Worm (Caenorhabditis elegans) whole organism, midembryonic: ENCODE measurements around the gene F54H5.2.

Experiments
- T22C8.4 ChIP-seq: fragments of 200-800 bp; sonication (Bioruptor generic); IDR thresholded peaks from 2 replicates; pipeline ENCODE4 v1.3.6; 2022; ENCODE audit warnings: missing genetic modification characterization, missing compliant biosample characterization
- cog-1 ChIP-seq: sonication (generic microtip); optimal IDR thresholded peaks from 2 replicates; lab custom pipeline; 2016; ENCODE audit warnings: missing genetic modification characterization, missing compliant biosample characterization
- flt-1 ChIP-seq: fragments of 200-800 bp; sonication (Bioruptor generic); IDR thresholded peaks from 2 replicates; pipeline ENCODE4 v1.3.6; 2022; ENCODE audit warnings: missing genetic modification characterization, missing compliant biosample characterization
- klf-2 ChIP-seq: fragments of 200-800 bp; sonication (Bioruptor generic); conservative IDR thresholded peaks from 2 replicates; pipeline ENCODE4 v1.3.6; 2022; ENCODE audit warnings: missing genetic modification reagents, missing genetic modification characterization, missing compliant biosample characterization
- med-1 ChIP-seq: sonication (generic microtip); optimal IDR thresholded peaks from 2 replicates; lab custom pipeline; 2017; ENCODE audit warnings: missing genetic modification characterization, mild to moderate bottlenecking, missing compliant biosample characterization, antibody characterized with exemption, missing genetic modification reagents; ENCODE audit not compliant: insufficient read depth
- ref-1 ChIP-seq: fragments of 200-800 bp; sonication (Bioruptor generic); conservative IDR thresholded peaks from 2 replicates; pipeline ENCODE4 v1.3.6; 2022; ENCODE audit warnings: missing genetic modification reagents, missing genetic modification characterization, missing compliant biosample characterization
- tab-1 ChIP-seq: fragments of 200-800 bp; sonication (Bioruptor generic); IDR thresholded peaks from 2 replicates; pipeline ENCODE4 v1.3.6; 2022; ENCODE audit warnings: missing genetic modification characterization, missing compliant biosample characterization
- ztf-23 ChIP-seq: fragments of 200-800 bp; sonication (Bioruptor generic); IDR thresholded peaks from 2 replicates; pipeline ENCODE4 v1.3.6; 2022; ENCODE audit warnings: missing genetic modification reagents, missing genetic modification characterization, missing compliant biosample characterization
- ztf-29 ChIP-seq: fragments of 200-800 bp; sonication (Bioruptor generic); IDR thresholded peaks from 2 replicates; pipeline ENCODE4 v1.3.6; 2022; ENCODE audit warnings: missing genetic modification reagents, missing genetic modification characterization, missing compliant biosample characterization

Gene F54H5.2

ce11 chrII:6642180-6642579 lies 14.9 kb downstream of the F54H5.2 start:
- TF ChIP-seq flt-1 (GFP tag; lab: Robert Waterston, UW) (no peak), ztf-29 (no peak), tab-1 (GFP tag; lab: Robert Waterston, UW) (no peak), med-1 (GFP tag; lab: Kevin White, UChicago) (no peak), ztf-23 (no peak), klf-2 (GFP tag; lab: Robert Waterston, UW) (no peak), ref-1 (GFP tag; lab: Robert Waterston, UW) (no peak), cog-1 (no peak), T22C8.4 (GFP tag; lab: Robert Waterston, UW) (no peak)

DNA sequence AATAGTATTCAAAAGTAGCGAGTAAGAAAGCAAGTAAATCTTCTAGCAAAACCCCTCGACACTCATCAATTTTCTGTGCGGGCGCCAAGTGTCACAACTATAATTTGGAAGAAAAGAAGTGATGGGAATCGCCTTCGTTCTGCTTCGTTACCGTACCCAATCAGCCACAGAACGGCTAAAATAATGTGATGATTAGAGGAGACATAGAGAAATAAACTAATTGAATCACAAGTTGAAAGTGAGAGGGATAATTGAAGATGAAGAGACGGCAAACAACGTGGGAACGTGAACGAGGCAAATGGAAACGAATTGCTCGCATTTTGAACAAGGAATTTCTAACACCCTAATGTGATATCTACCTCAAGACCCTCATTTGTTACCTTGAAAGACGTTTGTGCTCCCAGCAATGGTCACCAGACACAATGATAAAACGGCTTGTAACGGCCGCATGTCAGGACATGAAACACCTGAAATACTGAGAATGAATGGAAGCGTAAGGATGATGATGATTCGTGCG lies 15.4 kb downstream of the F54H5.2 start, which contains the start of gene T19D12.6:
Gene T19D12.6, minus strand, starts transcription at position 467 of the 517 bp plus-strand sequence.
- TF ChIP-seq klf-2 (GFP tag; lab: Robert Waterston, UW) (no peak), flt-1 (GFP tag; lab: Robert Waterston, UW) (no peak)

DNA sequence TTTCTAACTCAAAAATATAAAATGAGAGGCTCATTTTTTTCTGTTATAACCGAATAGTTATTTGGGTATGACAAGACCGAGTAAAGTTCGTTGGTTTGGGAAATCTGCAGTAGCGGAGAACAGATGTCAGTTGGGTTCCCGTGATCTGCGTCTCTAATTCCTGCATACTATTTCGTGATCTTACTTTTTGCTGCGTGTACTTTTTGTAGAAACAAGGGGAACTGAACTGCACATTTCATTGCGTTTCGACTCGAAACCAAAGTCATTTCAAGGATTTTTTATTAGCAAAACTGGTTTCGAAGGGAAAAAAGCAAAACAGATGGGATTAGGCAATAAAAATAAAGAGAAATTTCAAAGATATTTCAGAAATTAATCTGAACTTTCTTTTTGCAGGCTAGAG lies 19.6 kb downstream of the F54H5.2 start:
- TF ChIP-seq flt-1 (GFP tag; lab: Robert Waterston, UW) (no peak), T22C8.4 (GFP tag; lab: Robert Waterston, UW) (no peak), med-1 (GFP tag; lab: Kevin White, UChicago) (no peak), ref-1 (GFP tag; lab: Robert Waterston, UW) (no peak), klf-2 (GFP tag; lab: Robert Waterston, UW) (no peak), cog-1 (no peak), ztf-23 (no peak), ztf-29 (no peak), tab-1 (GFP tag; lab: Robert Waterston, UW) (no peak)

- TF ChIP-seq ztf-23: no peak
- no peak for TF ChIP-seq tab-1 (GFP tag; lab: Robert Waterston, UW)
- no peak for TF ChIP-seq ztf-29
- no peak for TF ChIP-seq cog-1
- no peak for TF ChIP-seq flt-1 (GFP tag; lab: Robert Waterston, UW)
- TF ChIP-seq T22C8.4 (GFP tag; lab: Robert Waterston, UW): no peak
These were observed 21.7 kb downstream of the F54H5.2 start, which contains the start of gene oig-8 for ce11 chrII:6649026-6649425. TSS of gene oig-8 (minus strand) at chrII:6649126.

ce11 chrII:6651719-6652118 lies 24.4 kb downstream of the F54H5.2 start, which contains the start of gene sra-26:
TSS of gene sra-26 (minus strand) at chrII:6651819.
- no peak for TF ChIP-seq klf-2 (GFP tag; lab: Robert Waterston, UW)
- no peak for TF ChIP-seq ref-1 (GFP tag; lab: Robert Waterston, UW)
- TF ChIP-seq med-1 (GFP tag; lab: Kevin White, UChicago): no peak
- no peak for TF ChIP-seq T22C8.4 (GFP tag; lab: Robert Waterston, UW)
- TF ChIP-seq tab-1 (GFP tag; lab: Robert Waterston, UW): no peak
- no peak for TF ChIP-seq ztf-29
- TF ChIP-seq flt-1 (GFP tag; lab: Robert Waterston, UW): no peak
- no peak for TF ChIP-seq ztf-23
- no peak for TF ChIP-seq cog-1

ce11 chrII:6654284-6654683 lies 27.0 kb downstream of the F54H5.2 start, which contains the start of gene T19D12.9:
TSS of gene T19D12.9 (minus strand) at chrII:6654384.
- TF ChIP-seq flt-1 (GFP tag; lab: Robert Waterston, UW) (no peak), ztf-23 (no peak), med-1 (GFP tag; lab: Kevin White, UChicago) (no peak), ref-1 (GFP tag; lab: Robert Waterston, UW) (no peak), cog-1 (no peak), klf-2 (GFP tag; lab: Robert Waterston, UW) (no peak), tab-1 (GFP tag; lab: Robert Waterston, UW) (no peak), ztf-29 (no peak), T22C8.4 (GFP tag; lab: Robert Waterston, UW) (no peak)

DNA sequence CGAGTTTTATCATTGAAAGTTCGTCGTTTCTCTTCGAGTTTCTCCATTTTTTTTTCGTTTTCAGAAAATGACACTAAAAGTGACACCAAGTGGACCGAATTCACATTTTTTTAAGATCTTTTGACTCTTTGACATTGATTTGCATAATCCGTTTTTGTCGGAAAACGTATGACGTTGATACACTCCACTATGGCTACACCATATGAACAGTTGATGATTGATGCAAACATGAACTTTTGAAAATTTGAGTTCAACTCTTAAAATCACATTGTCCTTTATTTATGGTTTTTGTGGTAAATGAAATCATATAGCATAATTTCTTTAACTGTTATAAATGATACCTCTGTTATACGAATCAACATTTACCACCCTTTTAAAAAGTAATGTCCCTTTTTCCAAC lies 31.5 kb downstream of the F54H5.2 start, which contains the start of gene T19D12.10:
Gene T19D12.10, minus strand, starts transcription at position 101 of the 400 bp plus-strand sequence.
- TF ChIP-seq ztf-23 (no peak), T22C8.4 (GFP tag; lab: Robert Waterston, UW) (no peak), ref-1 (GFP tag; lab: Robert Waterston, UW) (no peak), tab-1 (GFP tag; lab: Robert Waterston, UW) (no peak), med-1 (GFP tag; lab: Kevin White, UChicago) (no peak), ztf-29 (no peak), flt-1 (GFP tag; lab: Robert Waterston, UW) (no peak), klf-2 (GFP tag; lab: Robert Waterston, UW) (no peak), cog-1 (no peak)

DNA sequence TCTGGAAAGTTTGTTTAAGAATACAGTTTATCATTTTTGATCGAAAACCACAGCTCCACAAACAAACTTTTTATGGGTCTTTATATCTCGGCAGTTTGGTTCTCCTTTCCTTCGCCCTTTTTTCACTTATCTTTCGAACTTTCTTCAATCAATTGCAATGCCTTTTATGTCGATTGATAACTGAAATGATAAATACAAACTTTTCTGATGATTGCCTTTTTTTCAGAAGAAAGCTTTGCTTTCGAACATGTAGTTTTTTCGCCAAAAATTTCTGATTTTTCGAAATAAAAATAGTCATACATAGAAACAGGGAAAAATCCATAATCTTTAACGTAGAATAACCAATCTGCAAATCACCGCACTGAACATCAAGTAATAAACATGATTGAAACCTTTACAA lies 33.9 kb downstream of the F54H5.2 start, which contains the start of gene T19D12.2:
Gene T19D12.2, plus strand, starts transcription at position 125 of the 400 bp plus-strand sequence.
- TF ChIP-seq ref-1 (GFP tag; lab: Robert Waterston, UW) (no peak), flt-1 (GFP tag; lab: Robert Waterston, UW) (no peak), T22C8.4 (GFP tag; lab: Robert Waterston, UW) (no peak), cog-1 (no peak), ztf-23 (no peak), klf-2 (GFP tag; lab: Robert Waterston, UW) (no peak), tab-1 (GFP tag; lab: Robert Waterston, UW) (no peak), med-1 (GFP tag; lab: Kevin White, UChicago) (no peak), ztf-29 (no peak)

DNA sequence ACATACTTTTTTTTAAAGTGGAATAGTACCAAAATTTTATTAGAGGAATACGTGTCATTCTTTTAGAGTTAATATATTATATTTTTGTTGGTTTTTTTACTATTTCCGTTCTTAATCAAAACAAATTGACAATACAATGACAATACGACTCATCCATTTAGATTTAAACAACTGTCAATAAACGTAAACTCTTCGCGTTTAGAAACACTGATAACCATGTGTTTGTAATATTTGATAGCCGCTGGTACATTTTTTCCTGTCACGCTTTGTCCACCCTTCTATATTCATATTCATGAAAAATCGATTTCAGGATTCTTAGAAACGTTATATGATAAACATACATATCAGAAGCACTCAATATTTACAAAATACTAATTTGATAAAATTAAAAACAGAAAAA lies 36.5 kb downstream of the F54H5.2 start:
- TF ChIP-seq ref-1 (GFP tag; lab: Robert Waterston, UW) (no peak), cog-1 (no peak), ztf-23 (no peak), T22C8.4 (GFP tag; lab: Robert Waterston, UW) (no peak), med-1 (GFP tag; lab: Kevin White, UChicago) (no peak), flt-1 (GFP tag; lab: Robert Waterston, UW) (no peak), tab-1 (GFP tag; lab: Robert Waterston, UW) (no peak), klf-2 (GFP tag; lab: Robert Waterston, UW) (no peak), ztf-29 (no peak)
